Fruit fly (Drosophila melanogaster): ENCODE results near the gene Cftr.

Cftr gene

DNA sequence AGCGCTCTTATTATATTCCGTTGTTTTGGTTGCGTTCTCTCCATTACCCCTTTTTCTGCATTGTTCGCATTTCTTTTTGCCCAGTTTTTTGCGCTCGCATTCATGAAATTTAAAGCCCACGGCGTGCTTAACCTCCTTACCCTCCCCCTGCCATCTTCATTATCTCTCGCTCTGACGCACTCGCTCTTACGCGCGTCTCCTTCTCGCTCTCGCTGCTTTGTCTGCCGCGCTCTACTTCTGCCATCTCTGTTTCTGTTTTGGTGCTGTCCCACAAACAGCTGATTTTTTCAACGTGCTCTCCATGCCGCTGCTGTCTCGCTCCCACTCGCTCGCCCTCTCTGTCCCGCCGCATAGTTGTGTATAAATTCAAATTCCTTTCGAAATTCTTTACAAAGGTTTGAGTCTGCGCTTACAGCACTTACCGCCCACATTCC, 42.8 kb upstream of the Cftr start (continued):
- peak; percentile 13 for TF ChIP-seq CG5180 (GFP tag; optimal IDR thresholded peaks at IDR 0.05)
- no peak for TF ChIP-seq CG13424 (tag; optimal IDR thresholded peaks at IDR 0.05)
- TF ChIP-seq fru (optimal IDR thresholded peaks at IDR 0.05), result peak; percentile 61
- TF ChIP-seq YL-1 (GFP tag; optimal IDR thresholded peaks at IDR 0.05), result peak; percentile 60
- no peak for TF ChIP-seq dan (GFP tag; IDR thresholded peaks at IDR 0.05)
- TF ChIP-seq knrl (GFP tag; IDR thresholded peaks at IDR 0.05; ENCODE audit: partially characterized antibody), result no peak
- no peak for TF ChIP-seq CG1024 (GFP tag; IDR thresholded peaks at IDR 0.05)
- TF ChIP-seq CG10565 (GFP tag; optimal IDR thresholded peaks at IDR 0.05), result no peak
- TF ChIP-seq Fer3 (tag; optimal IDR thresholded peaks at IDR 0.05), result no peak
- peak; percentile 72 for TF ChIP-seq lab (GFP tag; optimal IDR thresholded peaks at IDR 0.05)
- no peak for TF ChIP-seq GATAe (GFP tag; conservative IDR thresholded peaks at IDR 0.05)
- no peak for TF ChIP-seq cato (GFP tag; optimal IDR thresholded peaks at IDR 0.05; ENCODE audit: borderline replicate concordance)
- no peak for TF ChIP-seq CG32772 (GFP tag; IDR thresholded peaks at IDR 0.05)
- no peak for TF ChIP-seq lmd (GFP tag; IDR thresholded peaks at IDR 0.05)
- no peak for TF ChIP-seq NFAT (GFP tag; IDR thresholded peaks at IDR 0.05)
- no peak for TF ChIP-seq trh (GFP tag; optimal IDR thresholded peaks at IDR 0.05)
- TF ChIP-seq CG3838 (GFP tag; optimal IDR thresholded peaks at IDR 0.05), result no peak
- TF ChIP-seq Bgb (GFP tag; IDR thresholded peaks at IDR 0.05; ENCODE audit: partially characterized antibody), result no peak
- TF ChIP-seq Asciz (GFP tag; optimal IDR thresholded peaks at IDR 0.05), result no peak
- no peak for TF ChIP-seq onecut (GFP tag; IDR thresholded peaks at IDR 0.05)
- TF ChIP-seq CG17612 (GFP tag; IDR thresholded peaks at IDR 0.05), result no peak
- no peak for TF ChIP-seq CG15479 (GFP tag; optimal IDR thresholded peaks at IDR 0.05)
- peak; percentile 73 for TF ChIP-seq nom (GFP tag; optimal IDR thresholded peaks at IDR 0.05)
- TF ChIP-seq CHES-1-like (GFP tag; optimal IDR thresholded peaks at IDR 0.05), result peak; percentile 57
- no peak for TF ChIP-seq Lhr (GFP tag; optimal IDR thresholded peaks at IDR 0.05)
- TF ChIP-seq gce (GFP tag; IDR thresholded peaks at IDR 0.05), result no peak
- peak; percentile 58 to 82 for TF ChIP-seq Trl (optimal IDR thresholded peaks at IDR 0.05)
- peak; percentile 23 for TF ChIP-seq Trl (GFP tag; optimal IDR thresholded peaks at IDR 0.05)
- no peak for TF ChIP-seq CG10959 (GFP tag; IDR thresholded peaks at IDR 0.05)
- no peak for TF ChIP-seq Lpt (GFP tag; optimal IDR thresholded peaks at IDR 0.05)
- no peak for TF ChIP-seq sens-2 (GFP tag; IDR thresholded peaks at IDR 0.05)
- no peak for TF ChIP-seq CG6175 (GFP tag; IDR thresholded peaks at IDR 0.05)
- peak; percentile 0 for TF ChIP-seq zen (tag; optimal IDR thresholded peaks at IDR 0.05)
- no peak for TF ChIP-seq CG7745 (tag; optimal IDR thresholded peaks at IDR 0.05)
- no peak for TF ChIP-seq sima (GFP tag; optimal IDR thresholded peaks at IDR 0.05)
- no peak for TF ChIP-seq CG31365 (tag; optimal IDR thresholded peaks at IDR 0.05)
- peak in 1 of 2 experiments; percentile 8 for TF ChIP-seq Eip74EF (GFP tag; optimal IDR thresholded peaks at IDR 0.05)
- peak; percentile 46 for TF ChIP-seq CG7987 (GFP tag; optimal IDR thresholded peaks at IDR 0.05)
- TF ChIP-seq CG13624 (GFP tag; optimal IDR thresholded peaks at IDR 0.05), result peak; percentile 90
- peak; percentile 6 for TF ChIP-seq nau (GFP tag; optimal IDR thresholded peaks at IDR 0.05)
- no peak for TF ChIP-seq CG3995 (GFP tag; optimal IDR thresholded peaks at IDR 0.05)
- no peak for TF ChIP-seq CG8359 (GFP tag; optimal IDR thresholded peaks at IDR 0.05; ENCODE audit: borderline replicate concordance)
- TF ChIP-seq CG18619 (GFP tag; optimal IDR thresholded peaks at IDR 0.05), result no peak
- no peak for TF ChIP-seq CG13123 (GFP tag; optimal IDR thresholded peaks at IDR 0.05)
- peak; percentile 80 for TF ChIP-seq HmgD (GFP tag; optimal IDR thresholded peaks at IDR 0.05)
- peak; percentile 94 for TF ChIP-seq pros (GFP tag; optimal IDR thresholded peaks at IDR 0.05)
- TF ChIP-seq trem (tag; optimal IDR thresholded peaks at IDR 0.05), result peak; percentile 41
- peak; percentile 57 for TF ChIP-seq CG17829 (tag; optimal IDR thresholded peaks at IDR 0.05)
- TF ChIP-seq tio (GFP tag; optimal IDR thresholded peaks at IDR 0.05), result no peak
- peak; percentile 37 for TF ChIP-seq pho (GFP tag; optimal IDR thresholded peaks at IDR 0.05)
- TF ChIP-seq CG34224 (GFP tag; IDR thresholded peaks at IDR 0.05; ENCODE audit: partially characterized antibody), result no peak
